Worm (Caenorhabditis elegans): ENCODE results near the gene prx-2.

DNA sequence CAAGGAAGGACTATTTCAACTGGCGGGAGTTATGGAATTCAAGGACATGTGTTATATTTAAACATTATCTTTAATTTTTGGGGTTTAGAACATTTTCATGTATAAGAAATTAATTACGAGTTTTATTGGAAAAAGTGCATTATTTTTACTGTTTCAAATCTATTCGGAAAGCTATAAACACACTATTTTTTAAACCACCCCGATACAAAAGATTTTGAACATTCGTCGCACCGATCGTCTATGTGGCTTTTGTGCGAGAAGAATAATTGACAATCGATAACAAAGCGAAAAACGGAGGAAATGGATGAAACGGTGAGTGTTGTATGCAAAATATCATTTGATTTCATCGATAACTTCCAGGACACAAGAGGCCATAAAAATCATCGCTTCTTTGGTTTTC lies 21.1 kb downstream of the prx-2 start, which contains the start of gene ZK809.9:
- no peak for TF ChIP-seq him-1 (tag; optimal IDR thresholded peaks at IDR 0.05)
- no peak for TF ChIP-seq W03F9.2 (tag; optimal IDR thresholded peaks at IDR 0.05)
